Worm (Caenorhabditis elegans): Measurements from ENCODE around the gene morc-1.
A peak's percentile ranks its signal among the peaks of the same experiment; 100 is the strongest.

The morc-1 gene

DNA sequence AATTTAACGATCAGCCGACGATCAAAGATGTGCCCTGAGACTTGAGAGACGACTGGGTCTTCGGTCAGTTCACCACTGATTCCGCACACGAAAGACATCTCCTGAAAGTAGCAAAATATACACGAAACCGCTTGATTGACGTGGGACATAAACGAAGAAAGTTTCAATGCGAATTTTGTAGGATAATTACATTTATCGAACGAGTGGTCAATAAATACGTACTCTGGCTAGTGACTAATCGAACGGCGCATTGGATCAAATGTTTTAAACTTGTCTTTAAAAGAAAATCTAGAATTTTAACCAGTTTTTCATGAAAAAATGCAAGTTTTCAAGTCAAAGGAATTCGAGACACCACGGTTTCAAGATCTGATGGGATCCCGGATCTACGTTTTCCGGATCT is 34.8 kb downstream of the morc-1 start, which contains the start of gene prp-19:
Gene prp-19 (minus strand): TSS at position 101 of the 400 bp plus-strand sequence.
- no peak for TF ChIP-seq lin-35 (GFP tag; optimal IDR thresholded peaks at IDR 0.05)
- no peak for TF ChIP-seq lin-13 (GFP tag; optimal IDR thresholded peaks at IDR 0.05)
- TF ChIP-seq nhr-20 (tag; optimal IDR thresholded peaks at IDR 0.05), result no peak
- TF ChIP-seq snu-23 (GFP tag; optimal IDR thresholded peaks at IDR 0.05), result no peak
- TF ChIP-seq lin-15B (tag; optimal IDR thresholded peaks at IDR 0.05), result no peak
- no peak for TF ChIP-seq fkh-4 (tag; optimal IDR thresholded peaks at IDR 0.05; ENCODE audit: borderline replicate concordance)
- no peak for TF ChIP-seq nhr-90 (tag; optimal IDR thresholded peaks at IDR 0.05; ENCODE audit: poor library complexity)
- no peak for TF ChIP-seq elt-3 (tag; optimal IDR thresholded peaks at IDR 0.05)
- TF ChIP-seq mep-1 (tag; optimal IDR thresholded peaks at IDR 0.05), result no peak
- no peak for TF ChIP-seq skn-1 (tag; optimal IDR thresholded peaks at IDR 0.05)
- no peak for TF ChIP-seq unc-86 (tag; optimal IDR thresholded peaks at IDR 0.05)

DNA sequence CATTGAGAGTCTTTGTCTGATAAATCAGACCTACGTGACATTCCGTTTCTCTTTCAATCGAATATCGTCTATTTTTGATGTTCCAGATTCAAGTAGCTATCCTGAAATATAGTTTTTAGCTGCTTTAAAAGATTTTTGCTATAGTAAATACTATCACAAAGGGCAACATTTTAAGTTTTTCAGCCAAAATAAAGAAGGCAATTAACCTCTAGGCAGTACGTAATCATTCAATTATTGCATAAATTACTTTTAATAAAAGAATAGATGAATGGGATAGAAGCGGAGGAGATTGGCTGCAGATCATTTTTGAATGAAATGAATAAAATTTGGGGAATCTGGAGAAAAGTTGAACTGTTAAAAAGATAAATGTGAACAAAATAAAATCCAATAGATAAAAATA is 37.0 kb downstream of the morc-1 start, which contains the start of gene ulp-1:
Gene ulp-1 (minus strand): TSS at position 101 of the 400 bp plus-strand sequence.
- TF ChIP-seq hlh-4 (tag; optimal IDR thresholded peaks at IDR 0.05), result no peak
- TF ChIP-seq hlh-17 (GFP tag; optimal IDR thresholded peaks at IDR 0.05; ENCODE audit: borderline replicate concordance), result no peak
- no peak for TF ChIP-seq ztf-4 (tag; optimal IDR thresholded peaks at IDR 0.05)

DNA sequence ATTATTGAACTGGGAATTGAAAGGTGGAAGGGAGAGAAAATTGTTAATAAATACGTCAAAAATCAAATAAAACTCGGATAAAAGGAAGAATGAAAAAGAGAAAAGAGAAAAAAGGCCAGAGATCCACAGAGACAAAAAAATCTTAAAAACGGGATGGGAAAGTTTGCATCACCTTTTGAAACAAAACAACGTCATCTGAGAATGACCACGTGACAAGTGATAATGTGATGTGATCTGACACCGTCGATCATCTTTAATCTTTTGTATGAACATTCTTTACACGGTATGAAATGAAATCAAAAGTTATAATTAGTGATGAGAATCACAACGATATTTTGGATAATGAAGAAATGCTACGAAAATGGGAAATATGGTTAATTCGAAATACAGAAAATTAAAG is 41.0 kb downstream of the morc-1 start:
- TF ChIP-seq nhr-20 (tag; optimal IDR thresholded peaks at IDR 0.05) (peak; percentile 44), blmp-1 (tag; optimal IDR thresholded peaks at IDR 0.05) (peak; percentile 81), tbx-2 (tag; optimal IDR thresholded peaks at IDR 0.05) (peak; percentile 24), ceh-82 (tag; optimal IDR thresholded peaks at IDR 0.05) (no peak), snu-23 (GFP tag; optimal IDR thresholded peaks at IDR 0.05) (peak; percentile 42), unc-30 (tag; optimal IDR thresholded peaks at IDR 0.05) (no peak), mab-9 (GFP tag; IDR thresholded peaks at IDR 0.05) (no peak), lin-13 (GFP tag; optimal IDR thresholded peaks at IDR 0.05) (no peak), nhr-71 (tag; optimal IDR thresholded peaks at IDR 0.05) (peak; percentile 15), dsc-1 (tag; optimal IDR thresholded peaks at IDR 0.05) (no peak), sup-37 (GFP tag; optimal IDR thresholded peaks at IDR 0.05) (no peak), nhr-85 (tag) (peak; percentile 66), elt-3 (tag; optimal IDR thresholded peaks at IDR 0.05) (peak in 1 of 6 experiments; percentile 50), dpl-1 (GFP tag; optimal IDR thresholded peaks at IDR 0.05) (peak in 1 of 3 experiments; percentile 15)

DNA sequence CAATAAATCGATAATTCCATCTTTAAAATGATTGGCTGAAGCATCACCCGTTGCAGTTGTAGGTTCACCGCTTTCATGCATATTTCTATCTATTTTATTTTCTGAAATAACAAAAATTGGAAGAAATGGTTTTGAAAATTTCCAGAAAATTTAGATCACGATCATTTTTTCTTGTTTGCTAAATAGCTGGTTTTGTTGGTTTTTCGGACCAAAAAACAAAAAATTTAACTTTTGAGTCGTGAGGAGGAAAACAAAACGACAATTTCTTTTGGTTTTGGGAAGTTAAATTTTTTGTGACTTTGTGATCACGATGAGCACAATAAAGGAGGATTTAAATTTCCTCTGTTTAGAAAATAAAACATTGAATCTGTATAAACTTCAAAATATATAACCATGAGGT is 41.5 kb downstream of the morc-1 start, which contains the start of gene T10F2.2:
Gene T10F2.2 (minus strand): TSS at position 101 of the 400 bp plus-strand sequence.
- TF ChIP-seq fos-1 (tag; optimal IDR thresholded peaks at IDR 0.05) (no peak), C34B4.2 (tag; optimal IDR thresholded peaks at IDR 0.05) (no peak), lin-39 (tag; optimal IDR thresholded peaks at IDR 0.05) (no peak), lin-15B (tag; optimal IDR thresholded peaks at IDR 0.05) (no peak), fkh-4 (tag; optimal IDR thresholded peaks at IDR 0.05; ENCODE audit: borderline replicate concordance) (no peak), aha-1 (tag; optimal IDR thresholded peaks at IDR 0.05) (no peak), blmp-1 (tag; optimal IDR thresholded peaks at IDR 0.05) (no peak), dpl-1 (GFP tag; optimal IDR thresholded peaks at IDR 0.05) (no peak), unc-62 (GFP tag; optimal IDR thresholded peaks at IDR 0.05) (no peak), alr-1 (tag; optimal IDR thresholded peaks at IDR 0.05; ENCODE audit: borderline replicate concordance) (no peak), zag-1 (tag; optimal IDR thresholded peaks at IDR 0.05) (no peak), efl-1 (optimal IDR thresholded peaks at IDR 0.05) (no peak), efl-1 (GFP tag; optimal IDR thresholded peaks at IDR 0.05 in 1 of 2) (no peak), nhr-237 (tag; optimal IDR thresholded peaks at IDR 0.05) (no peak), unc-130 (tag; optimal IDR thresholded peaks at IDR 0.05) (no peak)
